Fruit fly (Drosophila melanogaster): ENCODE data around the gene CG6276.
A peak's percentile ranks its signal among the peaks of the same experiment; 100 is the strongest.

- TF ChIP-seq CG12219 (GFP tag; optimal IDR thresholded peaks at IDR 0.05) (peak; percentile 43), wor (GFP tag; IDR thresholded peaks at IDR 0.05) (peak; percentile 18; the same call in 1 of the 2 replicates), CG2712 (tag; optimal IDR thresholded peaks at IDR 0.05) (peak; percentile 92), ash1 (GFP tag; optimal IDR thresholded peaks at IDR 0.05) (no peak), CG10462 (GFP tag; optimal IDR thresholded peaks at IDR 0.05) (peak; percentile 57), sob (GFP tag; IDR thresholded peaks at IDR 0.05) (peak; percentile 83)
These were observed 37.0 kb upstream of the CG6276 start, which contains the start of the genes Atg4b and Hibch for dm6 chr3R:15356645-15357431.

Measured in whole organism, embryonic.